Fruit fly (Drosophila melanogaster) whole organism, embryonic: ENCODE data around the gene MFS9.

Source experiments
- Abd-B ChIP-seq: fragments of 200-800 bp; sonication (Bioruptor generic); optimal IDR thresholded peaks from 2 replicates; lab custom pipeline; 2018; ENCODE audit warnings: missing biosample characterization, mild to moderate bottlenecking, missing genetic modification characterization, moderate library complexity
- B-H2 ChIP-seq: fragments of 200-800 bp; sonication (Bioruptor generic); optimal IDR thresholded peaks from 2 replicates; lab custom pipeline; 2018; ENCODE audit warnings: missing biosample characterization, mild to moderate bottlenecking, missing genetic modification characterization
- BEAF-32 ChIP-seq: fragments of 200-800 bp; sonication (Bioruptor generic); optimal IDR thresholded peaks from 3 replicates; lab custom pipeline; 2017; ENCODE audit warnings: missing biosample characterization, missing genetic modification characterization, mild to moderate bottlenecking, moderate library complexity, missing genetic modification reagents
- CG1024 ChIP-seq: fragments of 200-800 bp; sonication (Bioruptor generic); IDR thresholded peaks from 2 replicates; pipeline ENCODE4 v1.3.6; 2022; ENCODE audit warnings: missing biosample characterization, missing genetic modification characterization
- CG11093 ChIP-seq: fragments of 200-800 bp; sonication (Bioruptor generic); IDR thresholded peaks from 3 replicates; pipeline ENCODE4 v1.3.6; 2022; ENCODE audit warnings: missing biosample characterization, missing genetic modification characterization
- CG11695 ChIP-seq: fragments of 200-800 bp; sonication (Bioruptor generic); IDR thresholded peaks from 3 replicates; pipeline ENCODE4 v1.3.6; 2022; ENCODE audit warnings: missing biosample characterization, missing genetic modification characterization
- CG11696 ChIP-seq: fragments of 200-800 bp; sonication (Bioruptor generic); IDR thresholded peaks from 2 replicates; pipeline ENCODE4 v1.3.6; 2022; ENCODE audit warnings: missing biosample characterization, missing genetic modification characterization
- CG12071 ChIP-seq: fragments of 200-800 bp; sonication (Bioruptor generic); optimal IDR thresholded peaks from 3 replicates; lab custom pipeline; 2018; ENCODE audit warnings: missing biosample characterization, mild to moderate bottlenecking, missing genetic modification characterization
- CG12942 ChIP-seq: fragments of 200-800 bp; sonication (Bioruptor generic); optimal IDR thresholded peaks from 3 replicates; lab custom pipeline; 2016; ENCODE audit warnings: missing biosample characterization, missing genetic modification characterization
- CG13775 ChIP-seq: fragments of 200-800 bp; sonication (Bioruptor generic); optimal IDR thresholded peaks from 3 replicates; lab custom pipeline; 2017; ENCODE audit warnings: missing biosample characterization, mild to moderate bottlenecking, missing genetic modification characterization
- CG14441 ChIP-seq: fragments of 200-800 bp; sonication (Bioruptor generic); IDR thresholded peaks from 2 replicates; pipeline ENCODE4 v1.3.6; 2022; ENCODE audit warnings: missing biosample characterization, missing genetic modification characterization
- CG15479 ChIP-seq: fragments of 200-800 bp; sonication (Bioruptor generic); optimal IDR thresholded peaks from 3 replicates; lab custom pipeline; 2019; ENCODE audit warnings: missing biosample characterization, mild to moderate bottlenecking, missing genetic modification characterization, moderate library complexity
- CG1647 ChIP-seq: fragments of 200-800 bp; sonication (Bioruptor generic); optimal IDR thresholded peaks from 3 replicates; lab custom pipeline; 2016; ENCODE audit warnings: missing biosample characterization, missing genetic modification characterization
- CG17912 ChIP-seq: fragments of 200-800 bp; sonication (Bioruptor generic); optimal IDR thresholded peaks from 2 replicates; lab custom pipeline; 2018; ENCODE audit warnings: missing biosample characterization, mild to moderate bottlenecking, missing genetic modification characterization
- CG1832 ChIP-seq: fragments of 200-800 bp; sonication (Bioruptor generic); optimal IDR thresholded peaks from 2 replicates; lab custom pipeline; 2017; ENCODE audit warnings: missing biosample characterization, mild to moderate bottlenecking, missing genetic modification characterization, inconsistent platforms
- CG18599 ChIP-seq: fragments of 200-800 bp; sonication (Bioruptor generic); optimal IDR thresholded peaks from 3 replicates; lab custom pipeline; 2017; ENCODE audit warnings: missing biosample characterization, missing genetic modification characterization, mild to moderate bottlenecking, moderate library complexity, missing genetic modification reagents
- CG2678 ChIP-seq: fragments of 200-800 bp; sonication (Bioruptor generic); optimal IDR thresholded peaks from 3 replicates; lab custom pipeline; 2019; ENCODE audit warnings: missing biosample characterization, mild to moderate bottlenecking, missing genetic modification characterization, moderate library complexity
- CG32532 ChIP-seq: fragments of 200-800 bp; sonication (Bioruptor generic); IDR thresholded peaks from 2 replicates; pipeline ENCODE4 v1.3.6; 2022; ENCODE audit warnings: missing biosample characterization, missing genetic modification characterization
- CG33213 ChIP-seq: fragments of 200-800 bp; sonication (Bioruptor generic); optimal IDR thresholded peaks from 3 replicates; lab custom pipeline; 2016; ENCODE audit warnings: missing biosample characterization, missing genetic modification characterization
- CG43689 ChIP-seq: fragments of 200-800 bp; sonication (Bioruptor generic); IDR thresholded peaks from 2 replicates; pipeline ENCODE4 v1.3.6; 2022; ENCODE audit warnings: missing biosample characterization, missing genetic modification characterization
- CG5245 ChIP-seq: fragments of 200-800 bp; sonication (Bioruptor generic); optimal IDR thresholded peaks from 3 replicates; lab custom pipeline; 2016; ENCODE audit warnings: missing biosample characterization, missing genetic modification characterization
- CG7928 ChIP-seq: fragments of 200-800 bp; sonication (Bioruptor generic); optimal IDR thresholded peaks from 2 replicates; lab custom pipeline; 2017; ENCODE audit warnings: missing biosample characterization, mild to moderate bottlenecking, missing genetic modification characterization
- CG9437 ChIP-seq: fragments of 200-800 bp; sonication (Bioruptor generic); optimal IDR thresholded peaks from 2 replicates; lab custom pipeline; 2018; ENCODE audit warnings: missing biosample characterization, mild to moderate bottlenecking, missing genetic modification characterization
- CoRest ChIP-seq: fragments of 200-800 bp; sonication (Bioruptor generic); optimal IDR thresholded peaks from 3 replicates; lab custom pipeline; 2018; ENCODE audit warnings: missing biosample characterization, mild to moderate bottlenecking, missing genetic modification characterization, moderate library complexity
- D19A ChIP-seq: fragments of 200-800 bp; optimal IDR thresholded peaks from 3 replicates; lab custom pipeline; 2019; ENCODE audit warnings: missing biosample characterization, mild to moderate bottlenecking, missing genetic modification characterization, moderate library complexity
- Doc3 ChIP-seq: fragments of 200-800 bp; sonication (Bioruptor generic); IDR thresholded peaks from 3 replicates; pipeline ENCODE4 v1.3.6; 2022; ENCODE audit warnings: missing biosample characterization, missing genetic modification characterization; ENCODE audit not compliant: partially characterized antibody
- Drgx ChIP-seq: fragments of 200-800 bp; sonication (Bioruptor generic); IDR thresholded peaks from 2 replicates; pipeline ENCODE4 v1.3.6; 2022; ENCODE audit warnings: missing biosample characterization, missing genetic modification characterization
- Ets65A ChIP-seq: fragments of 200-800 bp; sonication (Bioruptor generic); peaks from one replicate; lab custom pipeline; 2016; ENCODE audit warnings: missing biosample characterization, missing genetic modification characterization
- HmgD ChIP-seq: fragments of 200-800 bp; sonication (Bioruptor generic); optimal IDR thresholded peaks from 3 replicates; lab custom pipeline; 2016; ENCODE audit warnings: missing biosample characterization, missing genetic modification characterization
- Hr78 ChIP-seq, 2 experiments: fragments of 200-800 bp in 1 of 2; fragments of >200 bp in 1 of 2; sonication (Bioruptor generic) in 1 of 2; optimal IDR thresholded peaks; 2 replicates each; lab custom pipeline; 2017 to 2019; ENCODE audit warnings: missing biosample characterization in 2 of 2, missing genetic modification characterization in 2 of 2, mild to moderate bottlenecking in 1 of 2, moderate library complexity in 1 of 2
- MESR4 ChIP-seq: fragments of 200-800 bp; sonication (Bioruptor generic); optimal IDR thresholded peaks from 2 replicates; lab custom pipeline; 2018; ENCODE audit warnings: missing biosample characterization, mild to moderate bottlenecking, missing genetic modification characterization, moderate library complexity
- Myb ChIP-seq: fragments of 200-800 bp; sonication (Bioruptor generic); optimal IDR thresholded peaks from 2 replicates; lab custom pipeline; 2016; ENCODE audit warnings: missing biosample characterization, missing genetic modification characterization
- Neu2 ChIP-seq: fragments of 200-800 bp; sonication (Bioruptor generic); optimal IDR thresholded peaks from 3 replicates; lab custom pipeline; 2016; ENCODE audit warnings: missing biosample characterization, missing genetic modification characterization, borderline replicate concordance
- Nf-YC ChIP-seq: fragments of 200-800 bp; optimal IDR thresholded peaks from 3 replicates; lab custom pipeline; 2019; ENCODE audit warnings: missing biosample characterization, mild to moderate bottlenecking, missing genetic modification characterization, moderate library complexity
- Sry-δ ChIP-seq: fragments of 200-800 bp; sonication (Bioruptor generic); optimal IDR thresholded peaks from 2 replicates; lab custom pipeline; 2016; ENCODE audit warnings: missing biosample characterization, missing genetic modification characterization
- Tbp ChIP-seq: fragments of >200 bp; optimal IDR thresholded peaks from 2 replicates; lab custom pipeline; 2018; ENCODE audit warnings: missing biosample characterization, missing genetic modification characterization
- btn ChIP-seq: fragments of 200-800 bp; sonication (Bioruptor generic); optimal IDR thresholded peaks from 2 replicates; lab custom pipeline; 2016; ENCODE audit warnings: missing biosample characterization, missing genetic modification characterization
- dimm ChIP-seq: fragments of 200-800 bp; sonication (Bioruptor generic); IDR thresholded peaks from 2 replicates; pipeline ENCODE4 v1.3.6; 2022; ENCODE audit warnings: missing biosample characterization, missing genetic modification characterization
- dysf ChIP-seq: fragments of 200-800 bp; sonication (Bioruptor generic); IDR thresholded peaks from 3 replicates; pipeline ENCODE4 v1.3.6; 2022; ENCODE audit warnings: missing biosample characterization, missing genetic modification characterization
- eve ChIP-seq, 2 experiments: fragments of >200 bp; optimal IDR thresholded peaks; 2 replicates each; lab custom pipeline; 2017; ENCODE audit warnings: missing biosample characterization in 2 of 2, missing genetic modification characterization in 2 of 2
- her ChIP-seq: fragments of 200-800 bp; sonication (Bioruptor generic); optimal IDR thresholded peaks from 2 replicates; lab custom pipeline; 2016; ENCODE audit warnings: missing biosample characterization, missing genetic modification characterization
- ken ChIP-seq: fragments of 200-800 bp; sonication (Bioruptor generic); IDR thresholded peaks from 3 replicates; pipeline ENCODE4 v1.3.6; 2022; ENCODE audit warnings: missing biosample characterization, missing genetic modification characterization
- onecut ChIP-seq: fragments of 200-800 bp; sonication (Bioruptor generic); IDR thresholded peaks from 2 replicates; pipeline ENCODE4 v1.3.6; 2022; ENCODE audit warnings: missing biosample characterization, missing genetic modification characterization
- pho ChIP-seq: fragments of 200-800 bp; sonication (Bioruptor generic); optimal IDR thresholded peaks from 2 replicates; lab custom pipeline; 2016; ENCODE audit warnings: missing biosample characterization, missing genetic modification characterization
- pita ChIP-seq: fragments of 200-800 bp; sonication (Bioruptor generic); optimal IDR thresholded peaks from 2 replicates; lab custom pipeline; 2017; ENCODE audit warnings: missing biosample characterization, mild to moderate bottlenecking, missing genetic modification characterization
- pnt ChIP-seq: fragments of 200-800 bp; sonication (Bioruptor generic); optimal IDR thresholded peaks from 3 replicates; lab custom pipeline; 2016; ENCODE audit warnings: missing biosample characterization, missing genetic modification characterization
- schlank ChIP-seq: fragments of 200-800 bp; sonication (Bioruptor generic); optimal IDR thresholded peaks from 2 replicates; lab custom pipeline; 2018; ENCODE audit warnings: missing biosample characterization, mild to moderate bottlenecking, missing genetic modification characterization
- sima ChIP-seq: fragments of 200-800 bp; sonication (Bioruptor generic); optimal IDR thresholded peaks from 2 replicates; lab custom pipeline; 2016; ENCODE audit warnings: missing biosample characterization, missing genetic modification characterization
- ssp ChIP-seq: fragments of 200-800 bp; sonication (Bioruptor generic); IDR thresholded peaks from 2 replicates; pipeline ENCODE4 v1.3.6; 2022; ENCODE audit warnings: missing biosample characterization, missing genetic modification characterization
- wek ChIP-seq: fragments of 200-800 bp; sonication (Bioruptor generic); optimal IDR thresholded peaks from 3 replicates; lab custom pipeline; 2018; ENCODE audit warnings: missing biosample characterization, mild to moderate bottlenecking, missing genetic modification characterization, moderate library complexity

Gene MFS9

dm6 chr3R:20549017-20549854 lies 37.0 kb upstream of the MFS9 start (continued):
- TF ChIP-seq dysf (GFP tag; lab: Robert Waterston, UW) (0 out of 3 replicates have a peak, but pooled peaks have one; percentile 16), CG17912 (GFP tag; lab: Kevin White, UChicago) (peak; percentile 43), D19A (tag; lab: Kevin White, UChicago) (peak; percentile 8), pho (GFP tag; lab: Kevin White, UChicago) (no peak), CG18599 (peak; percentile 27), CG32532 (GFP tag; lab: Robert Waterston, UW) (no peak), her (GFP tag; lab: Kevin White, UChicago) (peak; percentile 19), CG5245 (GFP tag; lab: Kevin White, UChicago) (no peak), Tbp (no peak), CG43689 (GFP tag; lab: Robert Waterston, UW) (no peak), Sry-δ (GFP tag; lab: Kevin White, UChicago) (no peak), Drgx (GFP tag; lab: Robert Waterston, UW) (peak; percentile 32; the same call in 1 of the 2 replicates), B-H2 (peak; percentile 34), btn (GFP tag; lab: Kevin White, UChicago) (no peak), CG13775 (GFP tag; lab: Kevin White, UChicago) (no peak), CG15479 (GFP tag; lab: Kevin White, UChicago) (no peak), pita (no peak), Doc3 (GFP tag; lab: Robert Waterston, UW) (no peak), Hr78 (GFP tag; optimal IDR thresholded peaks at IDR 0.05; lab: Kevin White, UChicago) (no peak), CG14441 (GFP tag; lab: Robert Waterston, UW) (peak; percentile 47; the same call in 1 of the 2 replicates), ssp (GFP tag; lab: Robert Waterston, UW) (no peak), schlank (tag; lab: Kevin White, UChicago) (no peak), Neu2 (GFP tag; lab: Kevin White, UChicago) (no peak), Myb (GFP tag; lab: Kevin White, UChicago) (no peak), CG12942 (GFP tag; lab: Kevin White, UChicago) (no peak), BEAF-32 (no peak), CG7928 (no peak), Ets65A (GFP tag; lab: Kevin White, UChicago) (peak; percentile 19), wek (GFP tag; lab: Kevin White, UChicago) (no peak), HmgD (GFP tag; lab: Kevin White, UChicago) (no peak), sima (GFP tag; lab: Kevin White, UChicago) (no peak), Abd-B (GFP tag; lab: Kevin White, UChicago) (no peak), CG1024 (GFP tag; lab: Robert Waterston, UW) (no peak), Nf-YC (tag; lab: Kevin White, UChicago) (no peak), onecut (GFP tag; lab: Robert Waterston, UW) (no peak), CG1647 (GFP tag; lab: Kevin White, UChicago) (no peak), pnt (no peak), CG1832 (GFP tag; lab: Kevin White, UChicago) (no peak), CG9437 (GFP tag; lab: Kevin White, UChicago) (no peak), eve (GFP tag; optimal IDR thresholded peaks at IDR 0.05; lab: Kevin White, UChicago) (peak in 1 of 2 experiments; percentile 48), CG11696 (GFP tag; lab: Robert Waterston, UW) (no peak), CG33213 (GFP tag; lab: Kevin White, UChicago) (no peak), CoRest (tag; lab: Kevin White, UChicago) (no peak), CG11695 (0 out of 3 replicates have a peak, but pooled peaks have one; percentile 7), dimm (GFP tag; lab: Robert Waterston, UW) (no peak), MESR4 (GFP tag; lab: Kevin White, UChicago) (no peak), CG12071 (peak; percentile 48), ken (GFP tag; lab: Robert Waterston, UW) (no peak), CG2678 (no peak), CG11093 (GFP tag; lab: Robert Waterston, UW) (no peak)
